Fruit fly (Drosophila melanogaster): Measurements from ENCODE around the gene bdwf.

Gene bdwf

dm6 chr3R:17059100-17059810 is 16.3 kb upstream of the bdwf start (continued):
- TF ChIP-seq lbe (GFP tag; optimal IDR thresholded peaks at IDR 0.05) (peak; percentile 5), disco-r (GFP tag; optimal IDR thresholded peaks at IDR 0.05) (no peak), bcd (GFP tag; optimal IDR thresholded peaks at IDR 0.05) (peak; percentile 25), nom (GFP tag; optimal IDR thresholded peaks at IDR 0.05) (peak; percentile 59), Ssrp (tag; optimal IDR thresholded peaks at IDR 0.05) (peak; percentile 45), CG2199 (GFP tag; IDR thresholded peaks at IDR 0.05) (0 out of 3 replicates have a peak, but pooled peaks have one; percentile 15), pnt (GFP tag; optimal IDR thresholded peaks at IDR 0.05) (peak; percentile 10), dmrt99B (tag; optimal IDR thresholded peaks at IDR 0.05) (peak; percentile 35), Xrp1 (GFP tag; IDR thresholded peaks at IDR 0.05) (0 out of 2 replicates have a peak, but pooled peaks have one; percentile 20), D (optimal IDR thresholded peaks at IDR 0.05) (no peak), D (GFP tag; optimal IDR thresholded peaks at IDR 0.05) (peak; percentile 27), Oli (tag; optimal IDR thresholded peaks at IDR 0.05) (peak; percentile 35), rib (GFP tag; IDR thresholded peaks at IDR 0.05) (0 out of 2 replicates have a peak, but pooled peaks have one; percentile 31), CG12391 (tag; optimal IDR thresholded peaks at IDR 0.05) (no peak), CG1603 (tag; optimal IDR thresholded peaks at IDR 0.05) (peak; percentile 18), Hr51 (GFP tag; optimal IDR thresholded peaks at IDR 0.05) (peak in 1 of 2 experiments; percentile 37), fd96Cb (tag; optimal IDR thresholded peaks at IDR 0.05) (peak; percentile 26), CG18262 (tag; optimal IDR thresholded peaks at IDR 0.05) (peak; percentile 25), trem (tag; optimal IDR thresholded peaks at IDR 0.05) (peak; percentile 20), CG11504 (tag; optimal IDR thresholded peaks at IDR 0.05) (peak; percentile 39), eve (GFP tag; optimal IDR thresholded peaks at IDR 0.05) (peak in 1 of 2 experiments; percentile 60), Drgx (GFP tag; IDR thresholded peaks at IDR 0.05) (peak; percentile 36; the same call in 1 of the 2 replicates), bsh (GFP tag; optimal IDR thresholded peaks at IDR 0.05) (peak; percentile 25 to 88), dpn (GFP tag; optimal IDR thresholded peaks at IDR 0.05) (peak in 1 of 2 experiments; percentile 8), CG8944 (GFP tag; optimal IDR thresholded peaks at IDR 0.05) (peak; percentile 28), wek (GFP tag; optimal IDR thresholded peaks at IDR 0.05) (no peak), dmrt11E (tag; optimal IDR thresholded peaks at IDR 0.05) (peak; percentile 18), CG4820 (GFP tag; optimal IDR thresholded peaks at IDR 0.05) (peak; percentile 12), CG6654 (GFP tag; optimal IDR thresholded peaks at IDR 0.05) (peak; percentile 31), PHDP (tag; optimal IDR thresholded peaks at IDR 0.05) (peak; percentile 31), sens (GFP tag) (peak; percentile 90), cg (GFP tag; optimal IDR thresholded peaks at IDR 0.05) (peak; percentile 66), pan (optimal IDR thresholded peaks at IDR 0.05) (no peak), pan (GFP tag; optimal IDR thresholded peaks at IDR 0.05 in 1 of 2, IDR thresholded peaks at IDR 0.05 in 1 of 2) (no peak), Xbp1 (GFP tag; optimal IDR thresholded peaks at IDR 0.05) (peak; percentile 31), Lim3 (GFP tag; IDR thresholded peaks at IDR 0.05) (no peak), CG2678 (tag; optimal IDR thresholded peaks at IDR 0.05) (peak; percentile 32), az2 (GFP tag; optimal IDR thresholded peaks at IDR 0.05) (no peak), ewg (GFP tag; optimal IDR thresholded peaks at IDR 0.05) (peak; percentile 46), CG32772 (GFP tag; IDR thresholded peaks at IDR 0.05) (0 out of 2 replicates have a peak, but pooled peaks have one; percentile 18), Pdp1 (GFP tag; optimal IDR thresholded peaks at IDR 0.05) (peak in 1 of 2 experiments; percentile 7), CG6254 (GFP tag; optimal IDR thresholded peaks at IDR 0.05) (peak; percentile 35), CG6175 (GFP tag; IDR thresholded peaks at IDR 0.05) (0 out of 3 replicates have a peak, but pooled peaks have one; percentile 8), CG11723 (GFP tag; optimal IDR thresholded peaks at IDR 0.05) (peak; percentile 3), Opbp (GFP tag; IDR thresholded peaks at IDR 0.05; ENCODE audit: partially characterized antibody) (0 out of 3 replicates have a peak, but pooled peaks have one; percentile 35), CG11560 (tag; IDR thresholded peaks at IDR 0.05) (no peak), BtbVII (GFP tag; optimal IDR thresholded peaks at IDR 0.05) (no peak), CoRest (tag; optimal IDR thresholded peaks at IDR 0.05) (peak; percentile 8)
